Fruit fly (Drosophila melanogaster): ENCODE results near the gene CARPB.

Gene CARPB

DNA sequence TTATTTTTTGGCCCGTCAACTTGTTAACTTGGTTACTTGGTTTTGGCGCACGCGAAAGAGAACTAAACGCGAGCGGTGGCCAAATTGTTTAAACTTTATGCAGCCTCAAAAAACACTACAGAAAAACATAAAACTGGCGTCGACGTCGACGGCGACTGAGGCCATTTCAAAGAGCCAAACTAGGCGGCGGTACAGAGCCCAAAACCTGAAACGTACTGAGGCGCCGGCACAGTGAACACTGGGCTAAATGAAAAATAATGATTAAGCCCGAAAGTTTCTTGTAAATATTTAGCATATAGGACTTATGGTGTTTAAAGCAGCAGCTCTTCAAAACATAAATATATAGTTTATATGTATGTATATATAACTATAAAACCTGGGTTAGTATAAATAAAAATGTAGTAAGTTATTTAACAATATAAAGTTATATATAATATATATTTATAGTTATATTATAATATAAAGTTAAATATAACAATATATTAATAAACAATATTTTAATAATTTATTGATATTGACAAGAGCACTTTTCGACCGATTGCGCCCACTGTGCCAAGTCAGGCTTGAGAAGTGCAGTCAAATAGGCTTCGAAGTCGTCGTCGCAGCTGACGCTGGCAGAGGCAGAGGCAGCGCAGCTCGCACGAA, 116.6 kb downstream of the CARPB start, which contains the start of gene CG15249:
TSS of gene CG15249 (minus strand) at position 51 of the 645 bp plus-strand sequence.
- no peak for TF ChIP-seq Dif (GFP tag; optimal IDR thresholded peaks at IDR 0.05; ENCODE audit: partially characterized antibody)
- no peak for TF ChIP-seq Sp1 (GFP tag; optimal IDR thresholded peaks at IDR 0.05)
- TF ChIP-seq Dfd (GFP tag; optimal IDR thresholded peaks at IDR 0.05), result no peak
- peak; percentile 3 for TF ChIP-seq fru (GFP tag; optimal IDR thresholded peaks at IDR 0.05)
